Fruit fly (Drosophila melanogaster) whole organism, embryonic: ENCODE measurements around the gene vkg.

Experiments used
- Antp ChIP-seq: fragments of 200-800 bp; sonication (Bioruptor generic); optimal IDR thresholded peaks from 3 replicates; lab custom pipeline; 2016; ENCODE audit warnings: missing biosample characterization, missing genetic modification characterization
- BEAF-32 ChIP-seq: fragments of 200-800 bp; sonication (Bioruptor generic); optimal IDR thresholded peaks from 3 replicates; lab custom pipeline; 2017; ENCODE audit warnings: missing biosample characterization, missing genetic modification characterization, mild to moderate bottlenecking, moderate library complexity, missing genetic modification reagents
- Bgb ChIP-seq: fragments of 200-800 bp; sonication (Bioruptor generic); IDR thresholded peaks from 2 replicates; pipeline ENCODE4 v1.3.6; 2022; ENCODE audit warnings: missing biosample characterization, missing genetic modification characterization; ENCODE audit not compliant: partially characterized antibody
- CG10543 ChIP-seq: fragments of 200-800 bp; sonication (Bioruptor generic); optimal IDR thresholded peaks from 3 replicates; lab custom pipeline; 2017; ENCODE audit warnings: missing biosample characterization, mild to moderate bottlenecking, missing genetic modification characterization, moderate library complexity
- CG11085 ChIP-seq: fragments of 200-800 bp; sonication (Bioruptor generic); IDR thresholded peaks from 2 replicates; pipeline ENCODE4 v1.3.6; 2022; ENCODE audit warnings: missing biosample characterization, missing genetic modification characterization
- CG12236 ChIP-seq: fragments of 200-800 bp; sonication (Bioruptor generic); optimal IDR thresholded peaks from 2 replicates; lab custom pipeline; 2016; ENCODE audit warnings: missing biosample characterization, missing genetic modification characterization
- CG12659 ChIP-seq: fragments of 200-800 bp; sonication (Bioruptor generic); optimal IDR thresholded peaks from 3 replicates; lab custom pipeline; 2017; ENCODE audit warnings: mild to moderate bottlenecking, missing biosample characterization, missing genetic modification reagents, missing genetic modification characterization
- CG13123 ChIP-seq: fragments of 200-800 bp; sonication (Bioruptor generic); optimal IDR thresholded peaks from 2 replicates; lab custom pipeline; 2016; ENCODE audit warnings: missing biosample characterization, missing genetic modification characterization
- CG14050 ChIP-seq: fragments of 200-800 bp; sonication (Bioruptor generic); IDR thresholded peaks from 3 replicates; pipeline ENCODE4 v1.3.6; 2022; ENCODE audit warnings: missing biosample characterization, missing genetic modification characterization
- CG15269 ChIP-seq: fragments of 200-800 bp; sonication (Bioruptor generic); optimal IDR thresholded peaks from 2 replicates; lab custom pipeline; 2018; ENCODE audit warnings: missing biosample characterization, mild to moderate bottlenecking, missing genetic modification characterization, moderate library complexity
- CG16815 ChIP-seq: fragments of 200-800 bp; sonication (Bioruptor generic); optimal IDR thresholded peaks from 3 replicates; lab custom pipeline; 2017; ENCODE audit warnings: missing biosample characterization, mild to moderate bottlenecking, missing genetic modification characterization
- CG16863 ChIP-seq: fragments of 200-800 bp; sonication (Bioruptor generic); optimal IDR thresholded peaks from 3 replicates; lab custom pipeline; 2016; ENCODE audit warnings: missing biosample characterization, missing genetic modification characterization
- CG33213 ChIP-seq: fragments of 200-800 bp; sonication (Bioruptor generic); optimal IDR thresholded peaks from 3 replicates; lab custom pipeline; 2016; ENCODE audit warnings: missing biosample characterization, missing genetic modification characterization
- CG33557 ChIP-seq: fragments of 200-800 bp; sonication (Bioruptor generic); optimal IDR thresholded peaks from 2 replicates; lab custom pipeline; 2019; ENCODE audit warnings: missing biosample characterization, mild to moderate bottlenecking, missing genetic modification characterization, moderate library complexity
- CG6272 ChIP-seq: fragments of 200-800 bp; sonication (Bioruptor generic); IDR thresholded peaks from 2 replicates; pipeline ENCODE4 v1.3.6; 2022; ENCODE audit warnings: missing biosample characterization, missing genetic modification characterization
- CG6813 ChIP-seq: fragments of 200-800 bp; sonication (Bioruptor generic); optimal IDR thresholded peaks from 2 replicates; lab custom pipeline; 2017; ENCODE audit warnings: missing biosample characterization, missing genetic modification characterization, mild to moderate bottlenecking, moderate library complexity, missing genetic modification reagents
- CG7271 ChIP-seq: fragments of 200-800 bp; sonication (Bioruptor generic); optimal IDR thresholded peaks from 2 replicates; lab custom pipeline; 2018; ENCODE audit warnings: missing biosample characterization, mild to moderate bottlenecking, missing genetic modification characterization, moderate library complexity
- CG8765 ChIP-seq: fragments of 200-800 bp; sonication (Bioruptor generic); IDR thresholded peaks from 2 replicates; pipeline ENCODE4 v1.3.6; 2022; ENCODE audit warnings: missing biosample characterization, missing genetic modification characterization
- CG9797 ChIP-seq: fragments of 200-800 bp; sonication (Bioruptor generic); optimal IDR thresholded peaks from 3 replicates; lab custom pipeline; 2018; ENCODE audit warnings: missing biosample characterization, mild to moderate bottlenecking, missing genetic modification characterization
- CG9932 ChIP-seq: fragments of 200-800 bp; sonication (Bioruptor generic); IDR thresholded peaks from 2 replicates; pipeline ENCODE4 v1.3.6; 2022; ENCODE audit warnings: missing biosample characterization, missing genetic modification characterization
- Dfd ChIP-seq, 2 experiments: fragments of >200 bp; optimal IDR thresholded peaks; 2 replicates each; lab custom pipeline; 2017; ENCODE audit warnings: missing biosample characterization in 2 of 2, missing genetic modification characterization in 2 of 2
- Dll ChIP-seq: fragments of 200-800 bp; sonication (Bioruptor generic); IDR thresholded peaks from 4 replicates; pipeline ENCODE4 v1.3.6; 2022; ENCODE audit warnings: missing biosample characterization, missing genetic modification characterization; ENCODE audit not compliant: partially characterized antibody
- H2.0 ChIP-seq: fragments of 200-800 bp; sonication (Bioruptor generic); IDR thresholded peaks from 2 replicates; pipeline ENCODE4 v1.3.6; 2022; ENCODE audit warnings: missing biosample characterization, missing genetic modification characterization
- HHEX ChIP-seq: fragments of 200-800 bp; sonication (Bioruptor generic); optimal IDR thresholded peaks from 3 replicates; lab custom pipeline; 2017; ENCODE audit warnings: missing biosample characterization, mild to moderate bottlenecking, missing genetic modification characterization, missing genetic modification reagents
- HLH54F ChIP-seq: fragments of 200-800 bp; sonication (Bioruptor generic); optimal IDR thresholded peaks from 3 replicates; lab custom pipeline; 2016; ENCODE audit warnings: missing biosample characterization, missing genetic modification characterization
- Hey ChIP-seq: fragments of 200-800 bp; sonication (Bioruptor generic); optimal IDR thresholded peaks from 3 replicates; lab custom pipeline; 2018; ENCODE audit warnings: missing biosample characterization, mild to moderate bottlenecking, missing genetic modification characterization
- Hmr ChIP-seq: fragments of 200-800 bp; sonication (Bioruptor generic); optimal IDR thresholded peaks from 3 replicates; lab custom pipeline; 2017; ENCODE audit warnings: mild to moderate bottlenecking, missing biosample characterization, missing genetic modification reagents, missing genetic modification characterization
- PHDP ChIP-seq: fragments of 200-800 bp; sonication (Bioruptor generic); optimal IDR thresholded peaks from 3 replicates; lab custom pipeline; 2018; ENCODE audit warnings: missing biosample characterization, mild to moderate bottlenecking, missing genetic modification characterization, moderate library complexity
- Taf1 ChIP-seq: fragments of 200-800 bp; sonication (Bioruptor generic); IDR thresholded peaks from 2 replicates; pipeline ENCODE4 v1.3.6; 2022; ENCODE audit warnings: missing biosample characterization, missing genetic modification characterization
- ac ChIP-seq: fragments of 200-800 bp; sonication (Bioruptor generic); optimal IDR thresholded peaks from 3 replicates; lab custom pipeline; 2017; ENCODE audit warnings: missing biosample characterization, mild to moderate bottlenecking, missing genetic modification characterization
- al ChIP-seq: fragments of 200-800 bp; sonication (Bioruptor generic); IDR thresholded peaks from 2 replicates; pipeline ENCODE4 v1.3.6; 2022; ENCODE audit warnings: missing biosample characterization, missing genetic modification characterization
- br ChIP-seq: fragments of >200 bp; optimal IDR thresholded peaks from 2 replicates; lab custom pipeline; 2017
- bsh ChIP-seq, 2 experiments: fragments of 200-800 bp; sonication (Bioruptor generic); optimal IDR thresholded peaks; 2 replicates each; lab custom pipeline; 2017 to 2018; ENCODE audit warnings: mild to moderate bottlenecking in 2 of 2, missing biosample characterization in 2 of 2, missing genetic modification characterization in 2 of 2, moderate library complexity in 1 of 2
- chm ChIP-seq: fragments of 200-800 bp; sonication (Bioruptor generic); IDR thresholded peaks from 2 replicates; pipeline ENCODE4 v1.3.6; 2022; ENCODE audit warnings: missing biosample characterization, missing genetic modification characterization
- chn ChIP-seq: fragments of 200-800 bp; sonication (Bioruptor generic); optimal IDR thresholded peaks from 2 replicates; lab custom pipeline; 2016; ENCODE audit warnings: missing biosample characterization, missing genetic modification characterization
- crc ChIP-seq: fragments of 200-800 bp; sonication (Bioruptor generic); optimal IDR thresholded peaks from 2 replicates; lab custom pipeline; 2016; ENCODE audit warnings: missing biosample characterization, missing genetic modification characterization
- croc ChIP-seq: fragments of 200-800 bp; sonication (Bioruptor generic); conservative IDR thresholded peaks from 3 replicates; pipeline ENCODE4 v1.3.6; 2022; ENCODE audit warnings: missing biosample characterization, missing genetic modification characterization
- gce ChIP-seq: fragments of 200-800 bp; sonication (Bioruptor generic); IDR thresholded peaks from 3 replicates; pipeline ENCODE4 v1.3.6; 2022; ENCODE audit warnings: missing biosample characterization, missing genetic modification characterization
- kni ChIP-seq: fragments of 200-800 bp; sonication (Bioruptor generic); optimal IDR thresholded peaks from 3 replicates; lab custom pipeline; 2017; ENCODE audit warnings: mild to moderate bottlenecking, missing biosample characterization, missing genetic modification reagents, missing genetic modification characterization
- lola ChIP-seq, 3 experiments: fragments of >200 bp in 2 of 3; fragments of 200-800 bp in 1 of 3; sonication (Bioruptor generic) in 1 of 3; optimal IDR thresholded peaks; 2 replicates each; lab custom pipeline; 2017 to 2019; ENCODE audit warnings: missing biosample characterization in 3 of 3, missing genetic modification characterization in 3 of 3, mild to moderate bottlenecking in 1 of 3, moderate library complexity in 1 of 3
- peb ChIP-seq: fragments of 200-800 bp; sonication (Bioruptor generic); IDR thresholded peaks from 2 replicates; pipeline ENCODE4 v1.3.6; 2022; ENCODE audit warnings: missing biosample characterization, missing genetic modification characterization
- phol ChIP-seq: fragments of 200-800 bp; sonication (Bioruptor generic); optimal IDR thresholded peaks from 3 replicates; lab custom pipeline; 2018; ENCODE audit warnings: missing biosample characterization, mild to moderate bottlenecking, missing genetic modification characterization, moderate library complexity
- salm ChIP-seq: fragments of 200-800 bp; sonication (Bioruptor generic); optimal IDR thresholded peaks from 2 replicates; lab custom pipeline; 2018; ENCODE audit warnings: missing biosample characterization, mild to moderate bottlenecking, missing genetic modification characterization
- sc ChIP-seq, 3 experiments: fragments of >200 bp in 2 of 3; fragments of 200-800 bp in 1 of 3; sonication (Bioruptor generic) in 1 of 3; optimal IDR thresholded peaks; 2 replicates in 2 of 3; 3 replicates in 1 of 3; lab custom pipeline; 2017; ENCODE audit warnings: mild to moderate bottlenecking in 1 of 3, missing biosample characterization in 1 of 3, missing genetic modification characterization in 1 of 3, missing genetic modification reagents in 1 of 3
- tll ChIP-seq, 2 experiments: fragments of 200-800 bp in 1 of 2; fragments of >200 bp in 1 of 2; sonication (Bioruptor generic) in 1 of 2; optimal IDR thresholded peaks; 2 replicates each; lab custom pipeline; 2017 to 2019; ENCODE audit warnings: missing biosample characterization in 2 of 2, missing genetic modification characterization in 2 of 2, mild to moderate bottlenecking in 1 of 2, moderate library complexity in 1 of 2
- tup ChIP-seq: fragments of 200-800 bp; sonication (Bioruptor generic); optimal IDR thresholded peaks from 2 replicates; lab custom pipeline; 2016; ENCODE audit warnings: missing biosample characterization, mild to moderate bottlenecking, missing genetic modification characterization, moderate library complexity
- tx ChIP-seq: fragments of 200-800 bp; sonication (Bioruptor generic); optimal IDR thresholded peaks from 2 replicates; lab custom pipeline; 2016; ENCODE audit warnings: missing biosample characterization, missing genetic modification characterization
- z ChIP-seq: fragments of 200-800 bp; sonication (Bioruptor generic); IDR thresholded peaks from 3 replicates; pipeline ENCODE4 v1.3.6; 2022; ENCODE audit warnings: missing biosample characterization, missing genetic modification characterization

Gene vkg

DNA sequence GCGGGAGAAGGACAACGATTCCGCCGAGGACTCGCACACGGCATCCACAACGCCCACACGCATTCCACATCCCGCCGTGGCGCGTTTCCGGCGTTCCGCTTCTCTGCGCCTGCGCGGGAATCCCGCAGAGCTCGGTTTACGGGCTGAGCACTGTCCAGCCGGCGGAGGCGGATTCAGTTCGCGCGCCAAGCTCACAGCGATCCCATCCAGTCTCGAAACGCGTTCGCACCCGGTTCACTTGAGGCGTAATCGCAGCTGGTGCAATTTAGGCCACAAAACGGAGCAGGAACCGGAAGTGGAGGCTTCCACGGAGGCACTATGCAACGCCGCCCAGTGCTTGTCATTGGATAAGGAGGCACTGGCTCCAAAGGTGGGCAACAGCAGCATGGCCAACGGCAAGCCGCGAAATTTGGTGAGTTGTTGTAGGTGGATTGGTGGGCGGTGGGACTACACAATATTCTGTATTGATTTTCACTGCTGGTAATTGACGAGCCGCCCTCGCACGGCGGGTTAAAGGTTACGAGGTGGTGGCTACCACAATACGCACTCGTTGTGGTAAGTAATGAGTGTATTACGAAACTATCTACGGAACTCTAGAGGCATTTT, 34.9 kb upstream of the vkg start (continued):
- TF ChIP-seq PHDP (tag; lab: Kevin White, UChicago), result no peak
- TF ChIP-seq CG12236 (GFP tag; lab: Kevin White, UChicago), result no peak
- TF ChIP-seq Bgb (GFP tag; lab: Robert Waterston, UW), result peak; percentile 7; the same call in 1 of the 2 replicates
- no peak for TF ChIP-seq CG8765 (GFP tag; lab: Robert Waterston, UW)
- no peak for TF ChIP-seq CG15269 (tag; lab: Kevin White, UChicago)
- peak; percentile 20 for TF ChIP-seq CG10543 (GFP tag; lab: Kevin White, UChicago)
- TF ChIP-seq sc (optimal IDR thresholded peaks at IDR 0.05; lab: Kevin White, UChicago), result no peak
- TF ChIP-seq sc (GFP tag; optimal IDR thresholded peaks at IDR 0.05; lab: Kevin White, UChicago), result no peak
- TF ChIP-seq CG16863, result no peak
- no peak for TF ChIP-seq CG6272 (GFP tag; lab: Robert Waterston, UW)
- TF ChIP-seq Hey (tag; lab: Kevin White, UChicago), result no peak
- TF ChIP-seq chm (GFP tag; lab: Robert Waterston, UW), result 0 out of 2 replicates have a peak, but pooled peaks have one; percentile 33
- peak; percentile 23; the same call in 1 of the 2 replicates for TF ChIP-seq CG9932 (GFP tag; lab: Robert Waterston, UW)
- no peak for TF ChIP-seq phol
- no peak for TF ChIP-seq tll (GFP tag; optimal IDR thresholded peaks at IDR 0.05; lab: Kevin White, UChicago)
- no peak for TF ChIP-seq HHEX (GFP tag; lab: Kevin White, UChicago)
- TF ChIP-seq CG16815 (GFP tag; lab: Kevin White, UChicago), result no peak
- TF ChIP-seq CG12659 (GFP tag; lab: Kevin White, UChicago), result no peak
- TF ChIP-seq tx, result no peak
- no peak for TF ChIP-seq salm (tag; lab: Kevin White, UChicago)
- no peak for TF ChIP-seq H2.0 (GFP tag; lab: Robert Waterston, UW)
- no peak for TF ChIP-seq Taf1 (GFP tag; lab: Robert Waterston, UW)
- TF ChIP-seq CG6813 (GFP tag; lab: Kevin White, UChicago), result no peak
- TF ChIP-seq br (lab: Kevin White, UChicago), result no peak
- TF ChIP-seq CG11085, result no peak
- TF ChIP-seq gce (GFP tag; lab: Robert Waterston, UW), result no peak
- no peak for TF ChIP-seq CG7271 (tag; lab: Kevin White, UChicago)
- TF ChIP-seq Dfd (GFP tag; optimal IDR thresholded peaks at IDR 0.05; lab: Kevin White, UChicago), result no peak

DNA sequence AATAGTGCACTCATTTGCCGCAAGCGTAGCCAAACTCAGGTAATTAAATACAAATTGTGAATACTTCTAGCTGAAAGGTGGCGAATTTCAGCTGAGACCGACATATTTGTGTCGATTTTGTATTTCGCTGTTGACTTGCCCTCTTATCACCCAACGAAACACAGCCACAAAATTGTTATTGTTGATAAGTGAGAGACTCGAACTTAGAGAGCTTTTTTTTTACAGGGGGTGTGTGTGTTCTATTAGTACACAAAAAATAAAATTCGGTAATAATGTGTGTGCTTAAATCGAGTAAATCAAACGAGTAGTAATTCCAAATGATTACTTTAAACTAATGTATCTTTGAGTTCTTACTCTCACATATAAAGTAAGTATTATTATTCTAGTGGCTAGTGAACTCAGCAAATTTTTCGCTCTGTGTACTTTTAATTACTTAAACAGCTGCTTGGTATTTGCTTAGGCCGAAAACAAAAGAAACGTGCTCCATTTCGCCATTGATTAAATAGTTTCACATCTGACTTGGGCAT, 33.0 kb upstream of the vkg start:
- TF ChIP-seq Hmr (GFP tag; lab: Kevin White, UChicago) (peak; percentile 91), BEAF-32 (GFP tag; lab: Kevin White, UChicago) (no peak), CG33213 (GFP tag; lab: Kevin White, UChicago) (peak; percentile 28), Antp (GFP tag; lab: Kevin White, UChicago) (peak; percentile 68), crc (GFP tag; lab: Kevin White, UChicago) (peak; percentile 83), al (GFP tag; lab: Robert Waterston, UW) (no peak; the same call in 1 of the 2 replicates), peb (0 out of 2 replicates have a peak, but pooled peaks have one; percentile 16), bsh (GFP tag; optimal IDR thresholded peaks at IDR 0.05; lab: Kevin White, UChicago) (peak in 1 of 2 experiments; percentile 42), ac (GFP tag; lab: Kevin White, UChicago) (no peak), CG12236 (GFP tag; lab: Kevin White, UChicago) (peak; percentile 27), croc (peak; percentile 30; the same call in 2 of the 3 replicates), Dll (no peak), chn (GFP tag; lab: Kevin White, UChicago) (no peak), CG9797 (no peak), CG13123 (peak; percentile 43), CG14050 (GFP tag; lab: Robert Waterston, UW) (0 out of 3 replicates have a peak, but pooled peaks have one; percentile 27), HLH54F (GFP tag; lab: Kevin White, UChicago) (peak; percentile 22), CG33557 (no peak), z (peak; percentile 60; the same call in 2 of the 3 replicates), tup (GFP tag; lab: Kevin White, UChicago) (peak; percentile 56), lola (GFP tag; optimal IDR thresholded peaks at IDR 0.05; lab: Kevin White, UChicago) (peak in 1 of 3 experiments; percentile 52), kni (GFP tag; lab: Kevin White, UChicago) (peak; percentile 0)
